Worm (Caenorhabditis elegans) whole organism, L4/young adult: ENCODE measurements around the gene C33F10.8.
"Not testable (repeated sequence)": the region's sequence is repeated elsewhere in the genome, so short reads cannot be mapped to it uniquely, and the experiment has no call there.

Experiments used
- W03F9.2 ChIP-seq: fragments of 150-350 bp; optimal IDR thresholded peaks from 2 replicates; lab custom pipeline; 2014; ENCODE audit warnings: missing biosample characterization, missing genetic modification characterization
- dao-5 ChIP-seq: sonication (generic microtip); optimal IDR thresholded peaks from 2 replicates; lab custom pipeline; 2016; ENCODE audit warnings: missing genotype, missing genetic modification characterization, moderate library complexity, missing compliant biosample characterization
- him-1 ChIP-seq: sonication (generic microtip); optimal IDR thresholded peaks from 2 replicates; lab custom pipeline; 2016; ENCODE audit warnings: missing genotype, missing genetic modification reagents, missing genetic modification characterization, missing compliant biosample characterization

C33F10.8 gene

DNA sequence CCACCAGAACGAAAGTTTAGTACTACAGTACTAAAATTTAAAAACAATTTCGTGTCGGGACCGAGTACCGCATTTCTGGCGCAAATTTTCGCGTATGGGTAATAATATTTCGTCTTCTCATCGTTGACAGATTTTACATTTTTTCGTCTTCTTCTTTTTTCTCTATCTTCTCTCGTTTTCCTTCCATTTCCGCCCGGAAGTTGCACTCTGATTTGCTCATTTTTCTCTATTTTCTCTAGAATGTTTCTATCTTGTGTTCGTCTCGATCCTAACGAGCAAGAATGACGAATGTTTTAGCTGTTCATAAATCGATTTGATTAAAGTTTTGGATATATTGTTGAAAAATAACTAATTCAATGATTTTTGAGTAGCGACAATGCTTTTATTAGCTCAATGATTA lies 30.5 kb upstream of the C33F10.8 start:
- TF ChIP-seq W03F9.2 (tag; lab: Kevin White, UChicago) (no peak), him-1 (tag; lab: Kevin White, UChicago) (peak; percentile 0), dao-5 (no peak)

DNA sequence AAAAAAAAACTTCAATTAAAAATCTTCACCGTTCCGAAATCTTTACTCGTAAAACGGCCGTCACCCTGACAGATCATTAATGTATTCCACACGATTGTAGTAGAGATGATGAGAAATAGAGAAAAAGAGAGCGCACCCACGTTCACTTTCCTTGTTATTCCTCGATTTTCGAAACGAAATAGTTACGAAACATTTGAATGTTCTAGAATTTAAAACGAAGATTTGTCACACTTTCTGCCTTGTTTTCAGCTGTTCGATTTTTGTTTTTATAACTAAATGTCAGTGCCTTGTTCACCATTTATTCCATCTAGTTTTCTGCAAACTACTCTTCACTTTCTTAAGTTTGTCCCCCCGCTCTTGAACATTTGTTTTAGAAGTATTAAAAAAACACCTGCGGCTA lies 29.7 kb upstream of the C33F10.8 start:
- no peak for TF ChIP-seq him-1 (tag; lab: Kevin White, UChicago)
- TF ChIP-seq W03F9.2 (tag; lab: Kevin White, UChicago): no peak
- no peak for TF ChIP-seq dao-5

DNA sequence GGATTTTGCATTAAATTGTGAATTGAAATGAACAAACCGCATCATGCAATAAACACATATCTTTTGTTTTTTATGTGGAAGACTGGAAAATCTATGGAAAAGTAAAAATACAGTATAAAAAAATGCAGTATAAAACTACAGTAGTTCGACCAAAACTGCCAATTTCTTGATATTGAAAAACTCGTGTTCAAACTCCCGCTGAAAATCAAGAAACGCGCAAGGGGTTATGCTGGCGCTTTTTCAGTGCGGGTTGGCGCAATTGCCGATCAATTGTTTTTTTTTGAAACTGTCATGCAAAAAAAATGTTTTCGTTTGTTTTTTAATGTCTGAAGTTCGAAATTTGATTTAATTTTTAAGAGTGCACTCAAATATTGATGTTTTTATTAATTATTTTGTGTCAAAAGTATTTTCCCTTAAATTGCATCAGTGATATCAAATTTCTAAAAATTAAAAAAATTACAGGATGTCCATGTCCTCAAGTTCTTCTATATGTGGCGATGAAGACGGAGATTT lies 26.6 kb upstream of the C33F10.8 start, which contains the start of gene dnj-9:
TSS of gene dnj-9 (plus strand) at position 463 of the 513 bp plus-strand sequence.
- TF ChIP-seq him-1 (tag; lab: Kevin White, UChicago): peak; percentile 92
- TF ChIP-seq W03F9.2 (tag; lab: Kevin White, UChicago): peak; percentile 97
- no peak for TF ChIP-seq dao-5

DNA sequence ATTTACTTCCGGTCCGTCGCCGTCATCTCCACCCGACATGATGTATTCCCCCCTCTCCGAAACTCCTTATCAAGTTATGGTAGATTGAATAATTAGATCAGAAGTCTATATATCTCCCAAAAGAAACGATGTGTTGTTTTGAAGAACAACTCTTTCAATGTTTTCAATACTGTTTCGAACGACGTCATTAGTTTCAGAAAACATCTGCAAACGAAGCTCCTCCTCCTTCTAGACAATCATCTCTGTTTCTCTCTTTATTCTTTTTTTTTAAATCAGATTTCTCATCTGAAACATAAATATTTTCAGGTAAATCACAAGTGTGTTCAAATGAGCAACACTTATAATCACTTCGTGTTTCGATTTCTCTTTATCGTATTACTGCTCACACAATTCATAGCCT lies 24.9 kb upstream of the C33F10.8 start, which contains the start of gene T23B7.3:
TSS of gene T23B7.3 (plus strand) at position 301 of the 400 bp plus-strand sequence.
- TF ChIP-seq W03F9.2 (tag; lab: Kevin White, UChicago): no peak
- no peak for TF ChIP-seq him-1 (tag; lab: Kevin White, UChicago)
- TF ChIP-seq dao-5: no peak

DNA sequence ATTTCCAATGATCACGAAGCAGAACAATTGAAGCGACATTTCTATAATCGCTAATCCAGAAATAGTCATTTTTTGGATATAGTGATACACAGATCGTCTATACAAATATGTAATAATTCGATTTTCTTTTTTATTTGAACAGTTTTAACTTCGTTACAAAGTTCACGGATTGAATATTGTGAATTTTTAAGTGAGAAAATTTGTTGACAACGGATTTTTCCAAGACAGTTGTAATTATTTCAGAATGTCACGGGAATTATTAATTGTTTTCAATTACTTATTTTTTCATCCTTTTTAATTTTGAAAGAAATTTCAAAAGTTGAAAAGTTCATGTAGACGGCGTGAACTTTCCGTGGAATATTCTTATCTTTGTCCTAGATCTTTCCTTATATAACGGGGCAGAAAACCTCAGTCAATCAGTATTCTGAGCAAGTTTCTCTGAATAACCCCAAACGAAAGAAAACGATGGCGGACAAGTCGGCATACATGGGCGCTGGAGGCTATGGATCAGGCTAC lies 17.2 kb upstream of the C33F10.8 start, which contains the start of the genes T23B7.2 and nspd-4:
TSS of gene T23B7.2 (minus strand) at position 101 of the 516 bp plus-strand sequence.
TSS of gene nspd-4 (plus strand) at position 466 of the 516 bp plus-strand sequence.
- TF ChIP-seq dao-5; him-1 (tag; lab: Kevin White, UChicago); W03F9.2 (tag; lab: Kevin White, UChicago): not testable (repeated sequence)

DNA sequence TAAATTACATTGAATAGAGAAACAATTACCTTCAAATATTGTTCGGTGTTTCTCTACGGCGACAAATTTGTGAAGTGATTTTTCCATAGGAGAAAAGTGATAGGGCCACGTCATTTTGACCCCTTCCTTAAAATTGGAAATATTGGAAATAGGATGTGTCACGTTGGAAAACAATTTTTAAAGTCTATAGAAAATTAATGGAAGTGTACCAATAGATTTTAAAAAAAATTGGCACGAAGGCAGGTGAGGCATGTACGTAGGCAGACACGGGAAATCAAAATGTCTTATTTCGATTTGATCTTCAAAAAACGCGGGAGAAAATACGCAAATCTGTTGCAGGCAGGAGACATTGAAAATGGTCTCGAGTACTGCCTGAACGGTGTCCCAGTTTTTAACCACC lies 12.6 kb upstream of the C33F10.8 start, which contains the start of gene C33F10.12:
TSS of gene C33F10.12 (minus strand) at position 101 of the 400 bp plus-strand sequence.
- no peak for TF ChIP-seq him-1 (tag; lab: Kevin White, UChicago)

DNA sequence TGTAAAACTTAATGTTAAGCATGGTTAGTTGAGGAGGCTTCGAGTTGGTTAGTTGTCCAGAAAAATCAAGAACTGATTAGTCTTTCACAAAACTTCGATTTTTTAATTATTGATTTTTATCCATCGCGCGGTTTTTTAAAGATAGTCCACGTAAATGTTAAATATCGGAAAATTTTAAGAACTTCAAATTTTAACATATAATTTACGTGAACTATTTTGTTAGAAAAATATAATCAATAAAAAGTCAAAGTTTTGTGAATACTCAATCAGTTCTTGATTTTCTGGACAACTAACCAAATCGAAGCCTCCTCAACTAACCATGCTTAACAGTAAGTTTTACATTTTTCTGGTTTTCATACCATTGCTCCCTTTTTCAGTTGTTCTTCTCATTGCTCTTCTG lies 9.7 kb upstream of the C33F10.8 start, which contains the start of the genes C33F10.11 and C33F10.1:
TSS of gene C33F10.11 (minus strand) at position 101 of the 400 bp plus-strand sequence.
TSS of gene C33F10.1 (plus strand) at position 263 of the 400 bp plus-strand sequence.
- TF ChIP-seq dao-5 (no peak), him-1 (tag; lab: Kevin White, UChicago) (no peak), W03F9.2 (tag; lab: Kevin White, UChicago) (no peak)

DNA sequence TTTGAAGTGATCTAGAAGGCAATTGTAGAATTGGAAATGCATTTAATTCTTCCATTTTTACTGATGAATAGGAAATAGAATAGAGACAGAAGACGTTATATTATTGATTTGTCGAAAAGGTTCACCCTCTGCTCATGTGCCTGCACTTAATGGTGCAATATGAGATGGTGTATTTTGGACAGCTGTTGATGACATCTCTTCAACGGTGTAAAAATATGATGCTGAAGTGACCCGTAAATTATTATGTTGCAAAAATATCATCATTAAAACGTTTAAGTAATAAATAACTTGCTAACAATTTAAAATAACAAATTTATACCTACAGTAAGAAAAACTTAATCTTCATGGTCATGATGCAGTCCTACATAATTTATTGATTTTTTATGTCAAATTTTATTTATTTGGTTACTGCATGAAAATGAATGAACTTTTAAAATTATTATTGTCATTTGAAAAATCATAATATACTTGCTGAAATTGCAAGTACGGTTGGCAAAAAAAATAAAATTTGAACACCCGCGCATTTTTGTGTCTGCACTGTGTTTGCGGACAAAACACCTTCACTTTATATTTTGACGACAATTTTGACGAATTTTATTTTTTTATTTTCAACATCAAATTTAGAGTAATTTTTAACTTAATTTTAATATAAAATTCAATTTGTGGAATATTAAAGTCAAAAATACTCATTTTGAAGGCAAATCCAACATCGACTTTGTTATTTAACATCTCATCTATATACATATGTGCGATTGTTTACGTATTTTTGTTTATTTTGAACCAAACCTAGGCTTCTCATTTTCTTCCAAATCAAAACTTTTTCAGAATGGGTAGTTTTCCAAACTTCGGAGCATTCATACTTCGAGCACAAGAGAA lies 2.9 kb upstream of the C33F10.8 start, which contains the start of the genes fbxb-88 and tbck-1:
TSS of gene fbxb-88 (minus strand) at position 151 of the 876 bp plus-strand sequence.
TSS of gene tbck-1 (plus strand) at position 826 of the 876 bp plus-strand sequence.
- TF ChIP-seq dao-5 (no peak), him-1 (tag; lab: Kevin White, UChicago) (no peak), W03F9.2 (tag; lab: Kevin White, UChicago) (peak; percentile 35)

DNA sequence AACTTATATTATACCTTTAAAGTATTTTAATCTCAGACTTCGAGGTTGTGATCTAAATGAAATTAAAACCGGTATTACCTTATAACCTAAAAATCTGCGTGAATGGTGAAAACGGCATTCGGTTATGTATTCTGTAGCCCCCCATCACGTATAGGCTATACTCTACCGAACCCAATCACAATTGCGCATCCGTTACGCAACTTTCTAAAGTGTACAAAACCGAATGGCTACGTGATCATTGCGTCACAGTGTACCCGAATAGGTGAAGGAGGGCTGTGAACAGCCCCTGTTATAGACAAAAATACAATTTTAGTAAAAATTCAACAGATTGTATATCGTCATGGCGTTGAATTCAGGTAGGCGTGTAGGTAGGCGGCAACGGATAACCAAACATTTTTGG lies 2.4 kb downstream of the C33F10.8 start:
- TF ChIP-seq W03F9.2 (tag; lab: Kevin White, UChicago) (no peak), dao-5 (no peak), him-1 (tag; lab: Kevin White, UChicago) (no peak)

DNA sequence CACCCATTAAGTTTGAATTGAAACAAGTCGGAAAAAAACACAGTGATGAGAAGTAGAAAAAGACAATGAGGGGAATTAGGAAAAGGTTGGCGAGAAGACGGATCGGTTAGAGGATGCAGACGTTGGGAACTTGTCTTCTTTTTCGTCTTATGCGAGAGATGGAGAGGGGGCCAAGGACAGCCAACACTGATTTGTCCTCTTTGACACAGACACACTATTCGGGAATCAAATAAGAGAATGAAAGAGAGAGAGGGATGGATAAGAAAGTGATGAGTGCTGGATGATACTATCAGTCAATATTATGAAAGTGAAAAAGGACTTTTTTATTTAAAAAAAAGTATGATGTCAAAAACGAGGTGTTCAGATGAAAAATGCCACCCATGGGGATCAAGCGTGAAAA lies 3.3 kb downstream of the C33F10.8 start, which contains the start of gene lact-5:
TSS of gene lact-5 (minus strand) at position 1 of the 400 bp plus-strand sequence.
- no peak for TF ChIP-seq dao-5
- TF ChIP-seq W03F9.2 (tag; lab: Kevin White, UChicago): no peak
- no peak for TF ChIP-seq him-1 (tag; lab: Kevin White, UChicago)

DNA sequence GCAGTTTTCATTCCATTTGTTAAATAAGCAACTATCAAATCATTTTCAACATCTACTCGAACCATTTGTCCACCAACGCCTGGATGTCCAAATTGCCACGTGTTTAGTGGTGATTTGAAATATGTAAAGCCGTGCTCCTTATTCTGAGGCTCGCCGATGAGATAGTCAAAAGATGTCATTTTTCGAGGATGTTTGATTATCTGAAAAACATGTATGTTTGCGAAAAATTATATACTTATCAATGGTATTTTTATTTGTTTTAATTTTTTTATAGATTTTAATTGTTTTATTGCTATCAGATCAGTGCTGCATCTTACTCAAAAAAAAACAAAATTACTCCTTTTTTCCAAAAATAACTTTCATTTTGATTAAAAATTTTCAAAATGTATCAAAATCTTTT lies 6.3 kb downstream of the C33F10.8 start:
- TF ChIP-seq him-1 (tag; lab: Kevin White, UChicago): no peak
- no peak for TF ChIP-seq dao-5
- no peak for TF ChIP-seq W03F9.2 (tag; lab: Kevin White, UChicago)

DNA sequence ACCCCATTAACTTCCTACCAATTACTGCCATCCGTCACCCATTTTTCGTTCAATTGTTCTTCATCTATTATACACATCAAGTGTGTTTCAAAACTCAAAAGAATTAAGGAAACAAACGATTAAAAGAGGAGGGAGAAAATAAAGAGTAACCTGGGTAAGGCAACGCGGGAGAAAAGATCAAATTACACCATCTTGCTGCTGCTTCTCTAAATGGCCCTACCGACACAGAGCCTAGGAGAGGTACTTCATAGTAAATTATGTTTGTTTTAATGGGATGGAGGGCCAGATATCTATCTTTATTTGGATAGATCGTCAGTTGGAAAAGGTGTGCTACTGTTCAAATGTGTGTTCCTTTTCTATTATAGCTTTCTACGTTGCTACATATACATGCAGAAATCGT lies 9.7 kb downstream of the C33F10.8 start:
- TF ChIP-seq him-1 (tag; lab: Kevin White, UChicago) (no peak), dao-5 (no peak), W03F9.2 (tag; lab: Kevin White, UChicago) (no peak)

DNA sequence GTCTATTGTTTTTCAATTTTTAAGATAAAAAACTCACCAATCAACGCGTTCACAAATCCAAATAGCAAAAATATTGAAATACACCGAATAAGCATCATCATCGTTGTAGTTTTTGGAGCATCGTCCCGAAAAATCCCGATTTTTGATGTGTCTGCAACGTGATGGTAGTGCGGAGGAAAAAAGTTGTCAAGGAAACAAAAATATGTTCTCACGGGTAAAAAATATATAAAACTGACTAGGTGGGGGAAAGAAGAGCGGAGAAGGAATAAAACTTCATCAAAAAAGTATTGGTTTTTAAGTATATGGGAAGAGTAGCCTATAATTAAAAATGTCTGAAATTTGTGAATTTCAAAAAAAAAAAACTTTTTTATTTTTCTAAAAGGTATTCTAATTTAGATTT lies 13.0 kb downstream of the C33F10.8 start, which contains the start of gene rig-6:
TSS of gene rig-6 (minus strand) at position 101 of the 400 bp plus-strand sequence.
- TF ChIP-seq dao-5 (no peak), W03F9.2 (tag; lab: Kevin White, UChicago) (no peak), him-1 (tag; lab: Kevin White, UChicago) (no peak)
